Worm (Caenorhabditis elegans) whole organism, early embryonic: ENCODE results near the gene sdz-27.

ENCODE experiments used
- B0310.2 ChIP-seq: sonication (generic microtip); optimal IDR thresholded peaks from 2 replicates; lab custom pipeline; 2016; ENCODE audit warnings: mild to moderate bottlenecking, missing genetic modification characterization, missing compliant biosample characterization
- F13C5.2 ChIP-seq: sonication (generic microtip); optimal IDR thresholded peaks from 2 replicates; lab custom pipeline; 2017; ENCODE audit warnings: mild to moderate bottlenecking, missing genetic modification characterization, inconsistent platforms, missing compliant biosample characterization
- aly-1 ChIP-seq: sonication (generic microtip); optimal IDR thresholded peaks from 2 replicates; lab custom pipeline; 2016; ENCODE audit warnings: missing genetic modification characterization, missing compliant biosample characterization
- ceh-36 ChIP-seq: sonication (generic microtip); optimal IDR thresholded peaks from 2 replicates; lab custom pipeline; 2016; ENCODE audit warnings: missing genetic modification characterization, inconsistent platforms, missing compliant biosample characterization
- hmg-4 ChIP-seq: fragments of 200-800 bp; sonication (Bioruptor generic); optimal IDR thresholded peaks from 2 replicates; lab custom pipeline; 2018; ENCODE audit warnings: mild to moderate bottlenecking, missing genetic modification characterization, missing compliant biosample characterization
- tbx-11 ChIP-seq: fragments of 200-800 bp; sonication (Bioruptor generic); IDR thresholded peaks from 2 replicates; pipeline ENCODE4 v1.3.6; 2022; ENCODE audit warnings: missing genetic modification characterization, missing compliant biosample characterization
- tbx-37 ChIP-seq: fragments of 200-800 bp; sonication (Bioruptor generic); conservative IDR thresholded peaks from 2 replicates; pipeline ENCODE4 v1.3.6; 2022; ENCODE audit warnings: missing genetic modification reagents, missing genetic modification characterization, missing compliant biosample characterization
- tra-4 ChIP-seq: sonication (generic microtip); optimal IDR thresholded peaks from 2 replicates; lab custom pipeline; 2017; ENCODE audit warnings: missing genetic modification characterization, missing compliant biosample characterization

ce11 chrIV:11180077-11180476 lies 6.8 kb upstream of the sdz-27 start:
- TF ChIP-seq tbx-37 (GFP tag; lab: Robert Waterston, UW) (no peak), B0310.2 (no peak), aly-1 (tag; lab: Kevin White, UChicago) (no peak), ceh-36 (tag; lab: Kevin White, UChicago) (no peak), hmg-4 (GFP tag; lab: Kevin White, UChicago) (no peak), tra-4 (no peak), tbx-11 (GFP tag; lab: Robert Waterston, UW) (no peak), F13C5.2 (tag; lab: Kevin White, UChicago) (no peak)
